Worm (Caenorhabditis elegans) whole organism, young adult: Measurements from ENCODE around the gene F44E2.10.

Experiments
- B0019.2 ChIP-seq: fragments of 200-800 bp; sonication (Bioruptor generic); conservative IDR thresholded peaks from 2 replicates; pipeline ENCODE4 v1.3.6; 2022; ENCODE audit warnings: missing genetic modification reagents, missing genetic modification characterization, missing compliant biosample characterization
- B0035.1 ChIP-seq: sonication (generic microtip); optimal IDR thresholded peaks from 2 replicates; lab custom pipeline; 2016; ENCODE audit warnings: missing genetic modification characterization, mild to moderate bottlenecking, missing compliant biosample characterization, missing genotype, missing genetic modification reagents
- D2030.7 ChIP-seq: fragments of 200-800 bp; sonication (Bioruptor generic); IDR thresholded peaks from 2 replicates; pipeline ENCODE4 v1.3.6; 2022; ENCODE audit warnings: missing genetic modification reagents, missing genetic modification characterization, missing compliant biosample characterization
- F37B4.10 ChIP-seq: fragments of 200-800 bp; sonication (Bioruptor generic); IDR thresholded peaks from 2 replicates; pipeline ENCODE4 v1.3.6; 2022; ENCODE audit warnings: missing genetic modification characterization, missing compliant biosample characterization
- F52B5.7 ChIP-seq: sonication (generic microtip); optimal IDR thresholded peaks from 2 replicates; lab custom pipeline; 2016; ENCODE audit warnings: mild to moderate bottlenecking, missing genetic modification characterization, missing compliant biosample characterization
- K11D2.4 ChIP-seq: fragments of 200-800 bp; sonication (Bioruptor generic); IDR thresholded peaks from 2 replicates; pipeline ENCODE4 v1.3.6; 2022; ENCODE audit warnings: missing genetic modification reagents, missing genetic modification characterization, missing compliant biosample characterization
- Y53G8AR.9 ChIP-seq: fragments of 200-800 bp; sonication (Bioruptor generic); conservative IDR thresholded peaks from 2 replicates; pipeline ENCODE4 v1.3.6; 2022; ENCODE audit warnings: missing genetic modification reagents, missing genetic modification characterization, missing compliant biosample characterization
- Y95B8A.8 ChIP-seq: fragments of 200-800 bp; sonication (Bioruptor generic); IDR thresholded peaks from 2 replicates; pipeline ENCODE4 v1.3.6; 2022; ENCODE audit warnings: missing genetic modification reagents, missing genetic modification characterization, missing compliant biosample characterization
- ZK185.1 ChIP-seq: sonication (generic microtip); optimal IDR thresholded peaks from 2 replicates; lab custom pipeline; 2016; ENCODE audit warnings: mild to moderate bottlenecking, missing genetic modification characterization, missing compliant biosample characterization; ENCODE audit not compliant: poor library complexity, severe bottlenecking
- akir-1 ChIP-seq: fragments of 200-800 bp; sonication (Bioruptor generic); optimal IDR thresholded peaks from 2 replicates; lab custom pipeline; 2018; ENCODE audit warnings: mild to moderate bottlenecking, missing genetic modification characterization, moderate library complexity, missing compliant biosample characterization
- aptf-2 ChIP-seq: fragments of 200-800 bp; sonication (Bioruptor generic); conservative IDR thresholded peaks from 2 replicates; pipeline ENCODE4 v1.3.6; 2022; ENCODE audit warnings: missing genetic modification reagents, missing genetic modification characterization, missing compliant biosample characterization
- athp-1 ChIP-seq: sonication (generic microtip); optimal IDR thresholded peaks from 2 replicates; lab custom pipeline; 2017; ENCODE audit warnings: mild to moderate bottlenecking, missing genetic modification characterization, missing compliant biosample characterization
- attf-5 ChIP-seq: fragments of 200-800 bp; sonication (Bioruptor generic); optimal IDR thresholded peaks from 2 replicates; lab custom pipeline; 2018; ENCODE audit warnings: mild to moderate bottlenecking, missing genetic modification characterization, missing compliant biosample characterization
- attf-6 ChIP-seq: fragments of 200-800 bp; sonication (Bioruptor generic); IDR thresholded peaks from 2 replicates; pipeline ENCODE4 v1.3.6; 2022; ENCODE audit warnings: missing genetic modification reagents, missing genetic modification characterization, missing compliant biosample characterization
- gei-17 ChIP-seq: fragments of 200-800 bp; sonication (Bioruptor generic); optimal IDR thresholded peaks from 2 replicates; lab custom pipeline; 2018; ENCODE audit warnings: mild to moderate bottlenecking, missing genetic modification characterization, missing compliant biosample characterization
- hmg-1.2 ChIP-seq: fragments of 200-800 bp; sonication (Bioruptor generic); IDR thresholded peaks from 2 replicates; pipeline ENCODE4 v1.3.6; 2022; ENCODE audit warnings: missing genetic modification reagents, missing genetic modification characterization, missing compliant biosample characterization
- hsf-1 ChIP-seq: fragments of 200-800 bp; sonication (Bioruptor generic); IDR thresholded peaks from 2 replicates; pipeline ENCODE4 v1.3.6; 2022; ENCODE audit warnings: missing genetic modification reagents, missing genetic modification characterization, missing compliant biosample characterization
- lag-1 ChIP-seq: fragments of 200-800 bp; sonication (Bioruptor generic); IDR thresholded peaks from 2 replicates; pipeline ENCODE4 v1.3.6; 2022; ENCODE audit warnings: missing genetic modification reagents, missing genetic modification characterization, missing compliant biosample characterization
- let-607 ChIP-seq, 2 experiments: fragments of 200-800 bp in 1 of 2; sonication (Bioruptor generic) in 1 of 2; sonication (generic microtip) in 1 of 2; optimal IDR thresholded peaks; 2 replicates each; lab custom pipeline; 2016 to 2018; ENCODE audit warnings: mild to moderate bottlenecking in 2 of 2, missing compliant biosample characterization in 2 of 2, missing genetic modification characterization in 2 of 2, moderate library complexity in 2 of 2, missing genotype in 1 of 2
- lin-26 ChIP-seq: fragments of 200-800 bp; sonication (Bioruptor generic); IDR thresholded peaks from 2 replicates; pipeline ENCODE4 v1.3.6; 2022; ENCODE audit warnings: missing genetic modification reagents, missing genetic modification characterization, missing compliant biosample characterization
- lin-35 ChIP-seq, 3 experiments: fragments of 150-350 bp in 2 of 3; sonication (generic microtip) in 1 of 3; optimal IDR thresholded peaks; 2 replicates each; lab custom pipeline; 2014 to 2018; ENCODE audit warnings: missing biosample characterization in 3 of 3, missing genetic modification characterization in 3 of 3, missing genetic modification reagents in 3 of 3
- lin-40 ChIP-seq: sonication (generic microtip); optimal IDR thresholded peaks from 2 replicates; lab custom pipeline; 2016; ENCODE audit warnings: missing genetic modification characterization, mild to moderate bottlenecking, missing compliant biosample characterization, missing genotype, missing genetic modification reagents
- lin-54 ChIP-seq: fragments of 200-800 bp; sonication (Bioruptor generic); optimal IDR thresholded peaks from 2 replicates; lab custom pipeline; 2018; ENCODE audit warnings: mild to moderate bottlenecking, missing genetic modification characterization, missing compliant biosample characterization
- lir-1 ChIP-seq: fragments of 200-800 bp; sonication (Bioruptor generic); conservative IDR thresholded peaks from 2 replicates; pipeline ENCODE4 v1.3.6; 2022; ENCODE audit warnings: missing genetic modification reagents, missing genetic modification characterization, missing compliant biosample characterization
- lsl-1 ChIP-seq: fragments of 200-800 bp; sonication (Bioruptor generic); optimal IDR thresholded peaks from 2 replicates; lab custom pipeline; 2018; ENCODE audit warnings: mild to moderate bottlenecking, missing genetic modification characterization, moderate library complexity, missing compliant biosample characterization
- madf-3 ChIP-seq: fragments of 200-800 bp; sonication (Bioruptor generic); IDR thresholded peaks from 2 replicates; pipeline ENCODE4 v1.3.6; 2022; ENCODE audit warnings: missing genetic modification reagents, missing genetic modification characterization, missing compliant biosample characterization
- madf-6 ChIP-seq: fragments of 200-800 bp; sonication (Bioruptor generic); IDR thresholded peaks from 2 replicates; pipeline ENCODE4 v1.3.6; 2022; ENCODE audit warnings: missing genetic modification reagents, missing genetic modification characterization, missing compliant biosample characterization
- nhr-90 ChIP-seq: sonication (generic microtip); optimal IDR thresholded peaks from 2 replicates; lab custom pipeline; 2016; ENCODE audit warnings: missing genotype, mild to moderate bottlenecking, missing genetic modification characterization, missing compliant biosample characterization
- rpc-1 ChIP-seq, 2 experiments: fragments of 150-350 bp in 1 of 2; sonication (generic microtip) in 1 of 2; optimal IDR thresholded peaks; 2 replicates each; lab custom pipeline; 2014 to 2018; ENCODE audit warnings: missing biosample characterization in 1 of 2, missing genetic modification characterization in 1 of 2, missing genetic modification reagents in 1 of 2, missing genotype in 1 of 2
- snpc-1.3 ChIP-seq: sonication (generic microtip); optimal IDR thresholded peaks from 2 replicates; lab custom pipeline; 2017; ENCODE audit warnings: missing genetic modification characterization, mild to moderate bottlenecking, missing compliant biosample characterization, antibody characterized with exemption, moderate library complexity, missing genotype, missing genetic modification reagents; ENCODE audit not compliant: insufficient read depth
- somi-1 ChIP-seq: fragments of 200-800 bp; sonication (Bioruptor generic); optimal IDR thresholded peaks from 2 replicates; lab custom pipeline; 2018; ENCODE audit warnings: mild to moderate bottlenecking, missing genetic modification characterization, missing compliant biosample characterization
- ztf-25 ChIP-seq: fragments of 200-800 bp; sonication (Bioruptor generic); IDR thresholded peaks from 2 replicates; pipeline ENCODE4 v1.3.6; 2022; ENCODE audit warnings: missing genetic modification reagents, missing genetic modification characterization, missing compliant biosample characterization

F44E2.10 gene

DNA sequence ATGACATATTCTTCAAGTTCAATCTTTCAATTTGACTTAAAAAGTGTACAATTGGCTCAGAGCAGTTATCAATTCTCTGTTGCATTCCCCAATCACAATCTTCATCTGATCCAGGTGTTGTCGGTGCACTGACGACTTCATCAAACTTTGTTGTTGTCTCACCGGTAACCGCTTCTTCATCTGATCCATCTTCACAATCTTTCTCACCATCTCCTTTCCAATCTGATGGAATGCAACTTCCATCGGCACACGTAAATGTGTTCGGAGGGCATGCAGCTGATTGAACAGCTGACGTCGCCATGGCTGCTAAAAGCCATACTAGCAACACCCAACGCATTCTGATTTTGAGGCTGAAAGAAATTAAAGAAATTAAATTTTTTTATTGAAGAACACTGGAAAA is 7.2 kb upstream of the F44E2.10 start, which contains the start of gene F44E2.4:
Gene F44E2.4, minus strand, starts transcription at position 350 of the 400 bp plus-strand sequence.
- TF ChIP-seq akir-1 (GFP tag; lab: Kevin White, UChicago) = no peak
- TF ChIP-seq hsf-1 (GFP tag; lab: Robert Waterston, UW) = no peak
- no peak for TF ChIP-seq hmg-1.2 (GFP tag; lab: Robert Waterston, UW)
- no peak for TF ChIP-seq lin-26 (GFP tag; lab: Robert Waterston, UW)

DNA sequence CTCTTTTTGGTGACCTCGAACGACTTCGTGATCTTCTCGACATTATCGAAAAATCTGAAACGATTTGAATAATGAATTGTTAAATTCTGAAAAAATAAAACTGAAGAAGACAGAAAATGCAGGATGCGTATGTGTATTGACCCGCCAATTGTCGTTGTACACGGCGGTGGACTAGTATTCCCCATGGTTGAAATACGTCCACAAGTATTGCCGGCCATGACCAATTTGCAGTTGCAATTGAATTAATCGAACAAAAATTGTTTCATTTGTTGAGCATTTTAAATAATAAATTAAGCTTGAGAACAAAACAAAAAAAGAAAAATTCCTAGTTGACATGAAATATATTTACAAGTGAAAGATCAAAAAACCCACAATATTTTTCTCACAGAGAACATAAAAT is 1.7 kb downstream of the F44E2.10 start, which contains the start of gene F44E2.3:
Gene F44E2.3, minus strand, starts transcription at position 61 of the 400 bp plus-strand sequence.
- 0 out of 2 replicates have a peak, but pooled peaks have one; percentile 24 for TF ChIP-seq D2030.7 (GFP tag; lab: Robert Waterston, UW)
- no peak for TF ChIP-seq Y95B8A.8

DNA sequence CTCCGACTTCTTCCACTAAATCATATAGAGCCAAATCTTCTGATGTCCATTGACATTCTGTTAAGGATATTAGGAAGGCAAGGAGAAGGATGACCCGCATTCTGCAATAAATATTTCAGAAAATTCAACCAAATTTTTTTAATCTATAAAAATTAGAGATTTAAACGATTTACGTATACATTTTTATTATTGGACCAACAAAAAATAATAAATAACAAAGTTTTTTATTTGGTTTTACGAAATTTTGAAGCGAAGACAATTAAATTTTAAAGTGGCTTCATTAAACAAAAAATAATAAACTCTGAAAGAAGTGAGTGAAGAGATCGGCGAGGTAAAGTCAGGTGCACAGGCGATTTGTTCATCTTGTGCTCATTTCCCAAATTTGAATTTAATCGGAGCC is 3.8 kb downstream of the F44E2.10 start, which contains the start of gene F54F2.9:
Gene F54F2.9, minus strand, starts transcription at position 101 of the 400 bp plus-strand sequence.
- no peak for TF ChIP-seq somi-1
- no peak for TF ChIP-seq B0035.1 (tag; lab: Kevin White, UChicago)
- TF ChIP-seq F37B4.10 (GFP tag; lab: Robert Waterston, UW) = no peak
- TF ChIP-seq attf-6 = no peak
- no peak for TF ChIP-seq let-607 (tag; optimal IDR thresholded peaks at IDR 0.05; lab: Kevin White, UChicago)
- no peak for TF ChIP-seq F52B5.7 (tag; lab: Kevin White, UChicago)
- TF ChIP-seq rpc-1 (optimal IDR thresholded peaks at IDR 0.05; lab: Kevin White, UChicago) = no peak
- no peak for TF ChIP-seq rpc-1 (tag; optimal IDR thresholded peaks at IDR 0.05; lab: Kevin White, UChicago)
- TF ChIP-seq athp-1 (tag; lab: Kevin White, UChicago) = no peak
- no peak for TF ChIP-seq B0019.2 (GFP tag; lab: Robert Waterston, UW)
- TF ChIP-seq lsl-1 (GFP tag; lab: Kevin White, UChicago) = no peak
- no peak for TF ChIP-seq ztf-25 (GFP tag; lab: Robert Waterston, UW)
- TF ChIP-seq madf-6 (GFP tag; lab: Robert Waterston, UW) = no peak
- TF ChIP-seq attf-5 (GFP tag; lab: Kevin White, UChicago) = no peak
- no peak for TF ChIP-seq K11D2.4 (GFP tag; lab: Robert Waterston, UW)
- no peak for TF ChIP-seq akir-1 (GFP tag; lab: Kevin White, UChicago)
- no peak for TF ChIP-seq snpc-1.3 (tag; lab: Kevin White, UChicago)
- TF ChIP-seq aptf-2 = no peak
- TF ChIP-seq lin-54 (GFP tag; lab: Kevin White, UChicago) = no peak
- TF ChIP-seq lir-1 (GFP tag; lab: Robert Waterston, UW) = no peak

DNA sequence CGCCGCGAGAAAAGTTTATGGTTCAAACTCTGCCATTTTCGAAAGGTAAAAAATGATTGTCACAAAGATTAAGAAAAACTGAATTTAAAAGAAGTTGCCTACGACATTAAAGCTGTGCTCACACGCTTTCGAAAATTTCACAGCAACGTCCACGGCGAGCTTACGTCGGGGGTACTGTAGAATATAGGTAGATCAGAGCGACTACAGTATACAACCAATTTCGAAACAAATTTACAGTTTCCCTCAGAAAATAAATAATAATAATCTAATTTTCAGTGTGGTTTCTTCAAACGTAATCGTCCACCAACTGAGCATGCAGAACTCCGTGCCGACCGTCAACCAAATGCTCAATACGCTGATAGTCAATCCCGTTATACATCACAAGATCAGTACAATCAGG is 6.4 kb downstream of the F44E2.10 start:
- TF ChIP-seq Y53G8AR.9 (GFP tag; lab: Robert Waterston, UW) (0 out of 2 replicates have a peak, but pooled peaks have one; percentile 19), lin-40 (tag; lab: Kevin White, UChicago) (no peak)
- TF ChIP-seq, all 124 proteins: peak for 1

DNA sequence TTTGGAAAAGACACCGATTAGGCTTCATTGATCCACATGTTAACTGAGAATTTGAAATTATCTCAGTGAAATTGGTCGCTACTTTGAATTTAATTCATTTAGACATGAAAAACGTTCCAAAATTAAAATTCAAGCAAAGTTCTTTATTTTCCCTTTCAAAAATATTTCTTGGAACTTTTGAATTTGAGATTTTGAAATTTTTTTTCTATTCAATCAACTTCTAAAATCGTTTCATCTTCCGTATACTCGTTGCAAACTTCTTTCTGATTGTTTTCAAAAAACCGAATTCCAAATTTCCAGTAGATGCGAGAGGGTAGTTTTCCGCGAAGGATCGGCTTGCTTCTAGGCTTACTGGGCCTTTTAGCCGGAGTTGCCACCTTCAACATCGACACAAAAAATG is 12.3 kb downstream of the F44E2.10 start, which contains the start of gene pat-2:
Gene pat-2, plus strand, starts transcription at position 301 of the 400 bp plus-strand sequence.
- no peak for TF ChIP-seq lsl-1 (GFP tag; lab: Kevin White, UChicago)
- TF ChIP-seq lir-1 (GFP tag; lab: Robert Waterston, UW) = no peak
- no peak for TF ChIP-seq akir-1 (GFP tag; lab: Kevin White, UChicago)
- no peak for TF ChIP-seq somi-1
- TF ChIP-seq ztf-25 (GFP tag; lab: Robert Waterston, UW) = no peak
- no peak for TF ChIP-seq aptf-2
- TF ChIP-seq madf-6 (GFP tag; lab: Robert Waterston, UW) = no peak

DNA sequence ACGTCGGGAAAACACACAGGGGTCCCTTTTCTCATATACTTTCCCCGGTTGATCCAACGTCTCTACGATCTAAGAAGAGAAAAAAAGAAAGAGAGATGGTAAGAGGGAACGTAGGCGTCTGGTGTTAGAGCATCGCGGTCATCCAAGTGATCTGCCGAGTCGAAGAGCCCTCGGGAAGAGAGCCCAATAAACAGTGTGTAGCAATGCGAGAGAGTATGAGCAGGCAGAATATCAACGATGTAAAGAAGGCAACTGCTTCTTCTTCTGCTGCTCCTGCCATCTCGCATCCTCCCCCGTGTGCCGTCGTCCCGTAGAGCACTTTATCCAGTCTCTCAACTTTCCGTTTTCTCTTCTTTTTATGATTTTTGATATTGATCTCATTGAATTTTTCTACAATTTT is 15.2 kb downstream of the F44E2.10 start:
- TF ChIP-seq madf-3 (GFP tag; lab: Robert Waterston, UW) = no peak
- no peak for TF ChIP-seq lin-35 (GFP tag; optimal IDR thresholded peaks at IDR 0.05; lab: Kevin White, UChicago)
- no peak for TF ChIP-seq lag-1 (GFP tag; lab: Robert Waterston, UW)
- TF ChIP-seq ZK185.1 (tag; lab: Kevin White, UChicago) = no peak
- no peak for TF ChIP-seq gei-17
- TF ChIP-seq F52B5.7 (tag; lab: Kevin White, UChicago) = no peak
- no peak for TF ChIP-seq nhr-90 (tag; lab: Kevin White, UChicago)
- TF ChIP-seq B0035.1 (tag; lab: Kevin White, UChicago) = no peak
